Worm (Caenorhabditis elegans) whole organism, young adult: Measurements from ENCODE around the gene Y42A5A.5.

Experiments used
- B0019.2 ChIP-seq: fragments of 200-800 bp; sonication (Bioruptor generic); conservative IDR thresholded peaks from 2 replicates; pipeline ENCODE4 v1.3.6; 2022; ENCODE audit warnings: missing genetic modification reagents, missing genetic modification characterization, missing compliant biosample characterization
- F39B2.1 ChIP-seq: fragments of 200-800 bp; sonication (Bioruptor generic); IDR thresholded peaks from 2 replicates; pipeline ENCODE4 v1.3.6; 2022; ENCODE audit warnings: missing genetic modification reagents, missing genetic modification characterization, missing compliant biosample characterization
- F49E8.2 ChIP-seq: sonication (generic microtip); optimal IDR thresholded peaks from 3 replicates; lab custom pipeline; 2017; ENCODE audit warnings: missing genetic modification characterization, mild to moderate bottlenecking, missing compliant biosample characterization, antibody characterized with exemption, moderate library complexity; ENCODE audit not compliant: insufficient read depth
- T07F8.4 ChIP-seq: sonication (generic microtip); optimal IDR thresholded peaks from 2 replicates; lab custom pipeline; 2016; ENCODE audit warnings: mild to moderate bottlenecking, missing genetic modification characterization, moderate library complexity, missing compliant biosample characterization
- Y56A3A.18 ChIP-seq: fragments of 200-800 bp; sonication (Bioruptor generic); IDR thresholded peaks from 2 replicates; pipeline ENCODE4 v1.3.6; 2022; ENCODE audit warnings: missing genetic modification reagents, missing genetic modification characterization, missing compliant biosample characterization
- ama-1 ChIP-seq, 3 experiments: fragments of 150-350 bp in 1 of 3; sonication (generic microtip) in 2 of 3; optimal IDR thresholded peaks; 2 replicates each; lab custom pipeline; 2014 to 2018; ENCODE audit warnings: missing biosample characterization in 2 of 3, missing genetic modification characterization in 2 of 3, missing genetic modification reagents in 2 of 3
- attf-3 ChIP-seq: fragments of 200-800 bp; sonication (Bioruptor generic); conservative IDR thresholded peaks from 2 replicates; pipeline ENCODE4 v1.3.6; 2022; ENCODE audit warnings: missing genetic modification reagents, missing genetic modification characterization, missing compliant biosample characterization
- attf-6 ChIP-seq: fragments of 200-800 bp; sonication (Bioruptor generic); IDR thresholded peaks from 2 replicates; pipeline ENCODE4 v1.3.6; 2022; ENCODE audit warnings: missing genetic modification reagents, missing genetic modification characterization, missing compliant biosample characterization
- ceh-100 ChIP-seq: fragments of 200-800 bp; sonication (Bioruptor generic); IDR thresholded peaks from 2 replicates; pipeline ENCODE4 v1.3.6; 2022; ENCODE audit warnings: missing genetic modification reagents, missing genetic modification characterization, missing compliant biosample characterization
- chd-7 ChIP-seq: sonication (generic microtip); optimal IDR thresholded peaks from 2 replicates; lab custom pipeline; 2016; ENCODE audit warnings: mild to moderate bottlenecking, missing genetic modification characterization, moderate library complexity, missing compliant biosample characterization
- egl-18 ChIP-seq: fragments of 200-800 bp; sonication (Bioruptor generic); IDR thresholded peaks from 2 replicates; pipeline ENCODE4 v1.3.6; 2022; ENCODE audit warnings: missing genetic modification reagents, missing genetic modification characterization, missing compliant biosample characterization
- egrh-3 ChIP-seq: fragments of 200-800 bp; sonication (Bioruptor generic); IDR thresholded peaks from 2 replicates; pipeline ENCODE4 v1.3.6; 2022; ENCODE audit warnings: missing genetic modification reagents, missing genetic modification characterization, missing compliant biosample characterization
- hmg-20 ChIP-seq: fragments of 200-800 bp; sonication (Bioruptor generic); IDR thresholded peaks from 2 replicates; pipeline ENCODE4 v1.3.6; 2022; ENCODE audit warnings: missing genetic modification reagents, missing genetic modification characterization, missing compliant biosample characterization
- hrde-1 ChIP-seq: sonication (generic microtip); optimal IDR thresholded peaks from 2 replicates; lab custom pipeline; 2016; ENCODE audit warnings: missing genetic modification characterization, mild to moderate bottlenecking, missing compliant biosample characterization, moderate library complexity, missing genotype, missing genetic modification reagents, borderline replicate concordance
- hsf-1 ChIP-seq: fragments of 200-800 bp; sonication (Bioruptor generic); IDR thresholded peaks from 2 replicates; pipeline ENCODE4 v1.3.6; 2022; ENCODE audit warnings: missing genetic modification reagents, missing genetic modification characterization, missing compliant biosample characterization
- lin-40 ChIP-seq: sonication (generic microtip); optimal IDR thresholded peaks from 2 replicates; lab custom pipeline; 2016; ENCODE audit warnings: missing genetic modification characterization, mild to moderate bottlenecking, missing compliant biosample characterization, missing genotype, missing genetic modification reagents
- lsl-1 ChIP-seq: fragments of 200-800 bp; sonication (Bioruptor generic); optimal IDR thresholded peaks from 2 replicates; lab custom pipeline; 2018; ENCODE audit warnings: mild to moderate bottlenecking, missing genetic modification characterization, moderate library complexity, missing compliant biosample characterization
- lsy-27 ChIP-seq: sonication (generic microtip); optimal IDR thresholded peaks from 2 replicates; lab custom pipeline; 2017; ENCODE audit warnings: missing genetic modification characterization, mild to moderate bottlenecking, missing compliant biosample characterization, antibody characterized with exemption, missing genotype, borderline replicate concordance; ENCODE audit not compliant: insufficient read depth
- madf-10 ChIP-seq: sonication (generic microtip); optimal IDR thresholded peaks from 2 replicates; lab custom pipeline; 2016; ENCODE audit warnings: mild to moderate bottlenecking, missing genetic modification characterization, missing compliant biosample characterization
- madf-3 ChIP-seq: fragments of 200-800 bp; sonication (Bioruptor generic); IDR thresholded peaks from 2 replicates; pipeline ENCODE4 v1.3.6; 2022; ENCODE audit warnings: missing genetic modification reagents, missing genetic modification characterization, missing compliant biosample characterization
- madf-6 ChIP-seq: fragments of 200-800 bp; sonication (Bioruptor generic); IDR thresholded peaks from 2 replicates; pipeline ENCODE4 v1.3.6; 2022; ENCODE audit warnings: missing genetic modification reagents, missing genetic modification characterization, missing compliant biosample characterization
- nfya-1 ChIP-seq: sonication (generic microtip); optimal IDR thresholded peaks from 2 replicates; lab custom pipeline; 2017; ENCODE audit warnings: antibody characterized with exemption, missing compliant biosample characterization, missing genetic modification characterization, borderline replicate concordance; ENCODE audit not compliant: insufficient read depth
- nfya-2 ChIP-seq: fragments of 200-800 bp; sonication (Bioruptor generic); IDR thresholded peaks from 2 replicates; pipeline ENCODE4 v1.3.6; 2022; ENCODE audit warnings: missing genetic modification reagents, missing genetic modification characterization, missing compliant biosample characterization
- nhr-120 ChIP-seq: fragments of 200-800 bp; sonication (Bioruptor generic); IDR thresholded peaks from 2 replicates; pipeline ENCODE4 v1.3.6; 2022; ENCODE audit warnings: missing genetic modification characterization, missing compliant biosample characterization
- nhr-90 ChIP-seq: sonication (generic microtip); optimal IDR thresholded peaks from 2 replicates; lab custom pipeline; 2016; ENCODE audit warnings: missing genotype, mild to moderate bottlenecking, missing genetic modification characterization, missing compliant biosample characterization
- pbrm-1 ChIP-seq: fragments of 200-800 bp; sonication (Bioruptor generic); IDR thresholded peaks from 2 replicates; pipeline ENCODE4 v1.3.6; 2022; ENCODE audit warnings: missing genetic modification reagents, missing genetic modification characterization, missing compliant biosample characterization
- pha-4 ChIP-seq: fragments of 150-350 bp; sonication (generic microtip); optimal IDR thresholded peaks from 2 replicates; lab custom pipeline; 2014; ENCODE audit warnings: missing biosample characterization, missing genetic modification reagents, missing genetic modification characterization
- sdz-38 ChIP-seq: sonication (generic microtip); optimal IDR thresholded peaks from 2 replicates; lab custom pipeline; 2016; ENCODE audit warnings: missing genotype, missing genetic modification characterization, missing compliant biosample characterization
- sea-2 ChIP-seq: fragments of 200-800 bp; sonication (Bioruptor generic); IDR thresholded peaks from 2 replicates; pipeline ENCODE4 v1.3.6; 2022; ENCODE audit warnings: missing genetic modification characterization, missing compliant biosample characterization
- snpc-1.3 ChIP-seq: sonication (generic microtip); optimal IDR thresholded peaks from 2 replicates; lab custom pipeline; 2017; ENCODE audit warnings: missing genetic modification characterization, mild to moderate bottlenecking, missing compliant biosample characterization, antibody characterized with exemption, moderate library complexity, missing genotype, missing genetic modification reagents; ENCODE audit not compliant: insufficient read depth
- unc-62 ChIP-seq: fragments of 150-350 bp; optimal IDR thresholded peaks from 2 replicates; lab custom pipeline; 2014; ENCODE audit warnings: missing biosample characterization, missing genetic modification reagents, missing genetic modification characterization
- zfh-2 ChIP-seq: fragments of 200-800 bp; sonication (Bioruptor generic); conservative IDR thresholded peaks from 2 replicates; pipeline ENCODE4 v1.3.6; 2022; ENCODE audit warnings: missing genetic modification reagents, missing genetic modification characterization, missing compliant biosample characterization
- ztf-28 ChIP-seq: fragments of 200-800 bp; sonication (Bioruptor generic); IDR thresholded peaks from 2 replicates; pipeline ENCODE4 v1.3.6; 2022; ENCODE audit warnings: missing genetic modification reagents, missing genetic modification characterization, missing compliant biosample characterization
- ztf-3 ChIP-seq: fragments of 200-800 bp; sonication (Bioruptor generic); optimal IDR thresholded peaks from 2 replicates; lab custom pipeline; 2018; ENCODE audit warnings: mild to moderate bottlenecking, missing genetic modification characterization, missing compliant biosample characterization

Y42A5A.5 gene

ce11 chrV:11063115-11063514, 46.4 kb downstream of the Y42A5A.5 start, which contains the start of gene T04C12.9:
Gene T04C12.9, minus strand, starts transcription at chrV:11063215.
- TF ChIP-seq egrh-3 (no peak), ceh-100 (GFP tag; lab: Robert Waterston, UW) (no peak), Y56A3A.18 (GFP tag; lab: Robert Waterston, UW) (no peak), sea-2 (GFP tag; lab: Robert Waterston, UW) (no peak), chd-7 (no peak), ztf-3 (GFP tag; lab: Kevin White, UChicago) (no peak), unc-62 (no peak), zfh-2 (GFP tag; lab: Robert Waterston, UW) (no peak), ztf-28 (GFP tag; lab: Robert Waterston, UW) (no peak)
- TF ChIP-seq, all 124 proteins: peak for 0

DNA sequence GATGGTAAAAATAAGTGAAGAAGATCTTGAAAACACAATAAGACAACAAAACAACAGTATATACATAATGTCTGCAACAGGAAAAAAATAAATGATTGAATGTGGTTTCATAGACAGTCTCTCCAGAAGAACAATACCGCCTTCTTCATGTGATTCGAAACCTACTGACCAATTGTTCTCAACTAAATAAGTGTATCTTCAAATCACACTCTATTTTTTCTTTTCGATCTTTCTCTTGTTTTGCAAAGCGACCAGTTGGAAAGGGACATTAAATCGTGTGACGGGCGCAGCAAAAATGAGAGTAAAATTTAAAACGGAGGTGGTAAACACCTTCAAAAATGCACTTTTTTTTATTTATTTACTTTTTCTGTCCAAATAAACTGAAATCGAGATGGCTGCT, 47.7 kb downstream of the Y42A5A.5 start:
- TF ChIP-seq lsy-27 (tag; lab: Kevin White, UChicago) (no peak), nfya-2 (no peak), lsl-1 (GFP tag; lab: Kevin White, UChicago) (no peak), hrde-1 (tag; lab: Kevin White, UChicago) (no peak), nhr-120 (no peak), pbrm-1 (GFP tag; lab: Robert Waterston, UW) (no peak), sdz-38 (tag; lab: Kevin White, UChicago) (no peak), attf-3 (GFP tag; lab: Robert Waterston, UW) (no peak), hsf-1 (no peak), attf-6 (GFP tag; lab: Robert Waterston, UW) (no peak), snpc-1.3 (tag; lab: Kevin White, UChicago) (no peak), F49E8.2 (tag; lab: Kevin White, UChicago) (no peak), nhr-90 (tag; lab: Kevin White, UChicago) (no peak)

DNA sequence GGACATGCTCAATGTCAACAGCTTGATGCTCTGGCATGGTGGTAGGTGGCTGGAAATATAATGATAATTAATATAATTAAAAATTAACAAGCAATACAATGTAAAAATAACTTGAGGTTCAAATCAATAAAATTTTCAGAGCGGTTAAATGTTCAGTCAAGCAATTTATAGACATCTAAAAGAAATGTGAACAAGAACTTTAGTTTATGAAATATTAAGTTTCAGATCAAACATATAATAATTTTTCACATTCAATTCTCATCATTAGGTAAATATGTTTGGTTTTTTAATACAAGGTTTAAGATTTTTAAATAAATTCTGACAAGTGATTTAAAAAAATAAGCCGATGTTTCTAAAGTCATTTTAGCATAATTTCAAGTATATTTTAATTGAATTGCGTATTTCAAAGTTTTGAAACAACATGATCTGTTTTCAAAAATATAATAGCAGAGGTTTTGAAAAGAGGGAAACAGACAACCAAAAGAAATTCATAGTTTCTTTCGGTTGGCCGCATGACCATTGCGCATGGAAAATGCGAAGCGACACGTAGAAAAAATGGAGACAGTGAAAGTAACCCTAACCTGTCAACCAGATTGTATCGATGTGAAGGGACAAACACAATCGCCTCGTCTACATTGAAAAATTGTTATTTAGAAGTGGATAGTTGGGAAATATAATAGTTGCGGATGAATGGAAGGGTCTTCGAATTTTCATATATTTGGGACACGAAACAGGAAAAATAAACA, 49.1 kb downstream of the Y42A5A.5 start, which contains the start of gene T04C12.11:
Gene T04C12.11 (minus strand): TSS at position 51 of the 746 bp plus-strand sequence.
- TF ChIP-seq ztf-3 (GFP tag; lab: Kevin White, UChicago): no peak
- TF ChIP-seq egrh-3: no peak
- TF ChIP-seq hmg-20 (GFP tag; lab: Robert Waterston, UW): no peak
- no peak for TF ChIP-seq B0019.2 (GFP tag; lab: Robert Waterston, UW)
- no peak for TF ChIP-seq nfya-1 (tag; lab: Kevin White, UChicago)
- TF ChIP-seq lin-40: no peak
- no peak for TF ChIP-seq ama-1 (optimal IDR thresholded peaks at IDR 0.05; lab: Kevin White, UChicago)
- no peak for TF ChIP-seq ama-1 (GFP tag; optimal IDR thresholded peaks at IDR 0.05; lab: Kevin White, UChicago)
- TF ChIP-seq madf-10 (tag; lab: Kevin White, UChicago): no peak

DNA sequence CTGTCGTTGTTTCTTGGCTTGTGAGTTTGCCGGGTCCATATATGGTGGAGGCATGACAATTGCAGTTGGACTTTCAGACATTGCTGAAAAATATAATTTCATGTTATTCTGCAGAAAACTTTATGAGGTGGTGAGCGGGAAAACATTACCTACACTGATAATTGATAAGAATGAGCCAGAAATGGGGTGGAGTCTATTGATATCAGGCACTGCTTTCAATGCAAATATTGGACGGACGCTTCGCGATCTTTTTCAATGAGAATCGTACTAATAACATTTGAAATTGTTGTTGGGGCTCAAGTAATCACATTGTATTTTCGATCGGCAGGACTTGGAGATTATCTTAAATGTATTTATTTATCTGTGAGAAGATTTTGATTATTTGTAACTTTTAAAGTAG, 50.4 kb downstream of the Y42A5A.5 start, which contains the start of gene T04C12.1:
Gene T04C12.1 (minus strand): TSS at position 90 of the 400 bp plus-strand sequence.
- TF ChIP-seq T07F8.4 (tag; lab: Kevin White, UChicago): no peak
- TF ChIP-seq madf-6 (GFP tag; lab: Robert Waterston, UW): no peak
- no peak for TF ChIP-seq madf-3 (GFP tag; lab: Robert Waterston, UW)
- TF ChIP-seq egl-18 (GFP tag; lab: Robert Waterston, UW): no peak
- no peak for TF ChIP-seq F39B2.1 (GFP tag; lab: Robert Waterston, UW)
- peak; percentile 6 for TF ChIP-seq ama-1 (optimal IDR thresholded peaks at IDR 0.05; lab: Kevin White, UChicago)
- TF ChIP-seq ama-1 (GFP tag; optimal IDR thresholded peaks at IDR 0.05; lab: Kevin White, UChicago): no peak
- no peak for TF ChIP-seq pha-4 (tag; lab: Kevin White, UChicago)
